Fruit fly (Drosophila melanogaster): Measurements from ENCODE around the gene HDAC4.

dm6 chrX:13243726-13244323 is 41.6 kb downstream of the HDAC4 start:
- TF ChIP-seq CG7045 (GFP tag; optimal IDR thresholded peaks at IDR 0.05) (no peak), CG12768 (GFP tag; optimal IDR thresholded peaks at IDR 0.05) (no peak), Crg-1 (GFP tag; optimal IDR thresholded peaks at IDR 0.05) (no peak)

Data from whole organism, adult.